Fruit fly (Drosophila melanogaster) whole organism, wandering third instar larva: Measurements from ENCODE around the gene Pmm2.

Experiments used
- Dfd ChIP-seq: fragments of >200 bp; optimal IDR thresholded peaks from 2 replicates; lab custom pipeline; 2017; ENCODE audit warnings: missing biosample characterization, missing genetic modification characterization
- Dif ChIP-seq: fragments of 200-275, 200-300 bp; sonication (Bioruptor generic); optimal IDR thresholded peaks from 2 replicates; lab custom pipeline; 2018; ENCODE audit warnings: missing biosample characterization, missing genetic modification characterization; ENCODE audit not compliant: partially characterized antibody
- GATAd ChIP-seq: sonication (Bioruptor generic); optimal IDR thresholded peaks from 2 replicates; lab custom pipeline; 2016; ENCODE audit warnings: missing biosample characterization, missing genetic modification characterization
- Hnf4 ChIP-seq: fragments of 200-800 bp; sonication (Bioruptor generic); optimal IDR thresholded peaks from 2 replicates; lab custom pipeline; 2016; ENCODE audit warnings: missing biosample characterization, mild to moderate bottlenecking, missing genetic modification characterization
- OdsH ChIP-seq: fragments of 200-800 bp; sonication (Bioruptor generic); optimal IDR thresholded peaks from 2 replicates; lab custom pipeline; 2016; ENCODE audit warnings: missing biosample characterization, mild to moderate bottlenecking, missing genetic modification characterization
- Vsx2 ChIP-seq: fragments of 200-300, 225-300 bp; sonication (Bioruptor generic); optimal IDR thresholded peaks from 2 replicates; lab custom pipeline; 2018; ENCODE audit warnings: missing biosample characterization, missing genetic modification characterization; ENCODE audit not compliant: partially characterized antibody
- br ChIP-seq: fragments of 200-800 bp; sonication (Bioruptor generic); optimal IDR thresholded peaks from 2 replicates; lab custom pipeline; 2016; ENCODE audit warnings: missing biosample characterization, missing genetic modification characterization
- fru ChIP-seq: fragments of 200-800 bp; sonication (Bioruptor generic); optimal IDR thresholded peaks from 3 replicates; lab custom pipeline; 2016; ENCODE audit warnings: missing biosample characterization, mild to moderate bottlenecking, missing genetic modification characterization
- h ChIP-seq: fragments of 200-800 bp; sonication (Bioruptor generic); optimal IDR thresholded peaks from 3 replicates; lab custom pipeline; 2016; ENCODE audit warnings: missing biosample characterization, mild to moderate bottlenecking, missing genetic modification characterization
- lola ChIP-seq: fragments of >200 bp; optimal IDR thresholded peaks from 2 replicates; lab custom pipeline; 2017; ENCODE audit warnings: missing biosample characterization, missing genetic modification characterization
- pan ChIP-seq: fragments of >200 bp; optimal IDR thresholded peaks from 2 replicates; lab custom pipeline; 2017
- psq ChIP-seq: fragments of 200-800 bp; sonication (Bioruptor generic); optimal IDR thresholded peaks from 3 replicates; lab custom pipeline; 2017; ENCODE audit warnings: missing biosample characterization, mild to moderate bottlenecking, missing genetic modification characterization, moderate library complexity

DNA sequence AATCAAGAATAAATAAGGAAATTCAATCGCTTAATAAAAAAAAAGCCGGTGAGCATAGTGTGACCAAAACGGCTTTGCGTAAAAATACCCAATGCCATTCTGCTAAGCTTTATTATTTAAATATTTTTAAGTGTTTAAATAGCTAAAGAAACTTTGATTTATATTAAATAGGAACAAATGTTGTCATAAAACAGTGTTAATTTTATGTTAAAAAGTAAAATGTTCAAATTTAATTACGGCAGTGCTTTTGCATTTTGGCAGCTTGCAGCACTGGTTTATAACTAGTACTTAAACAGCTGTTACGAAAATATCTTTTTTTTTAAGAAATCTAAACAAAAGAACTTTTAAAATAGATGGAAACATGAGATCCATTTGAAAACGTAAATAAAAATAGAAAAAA, 33.1 kb upstream of the Pmm2 start, which contains the start of the genes CG10638 and CG10681:
- TF ChIP-seq OdsH (GFP tag; lab: Kevin White, UChicago), result peak; percentile 40
- no peak for TF ChIP-seq pan (lab: Kevin White, UChicago)
- TF ChIP-seq psq (GFP tag; lab: Kevin White, UChicago), result peak; percentile 6
- peak; percentile 79 for TF ChIP-seq Hnf4 (GFP tag; lab: Kevin White, UChicago)
- no peak for TF ChIP-seq Dfd
- no peak for TF ChIP-seq GATAd
- no peak for TF ChIP-seq Vsx2
- TF ChIP-seq br (GFP tag; lab: Kevin White, UChicago), result peak; percentile 44
- TF ChIP-seq Dif (GFP tag; lab: Kevin White, UChicago), result no peak
- TF ChIP-seq fru (GFP tag; lab: Kevin White, UChicago), result peak; percentile 59
- TF ChIP-seq lola (GFP tag; lab: Kevin White, UChicago), result no peak
- TF ChIP-seq h (GFP tag; lab: Kevin White, UChicago), result peak; percentile 73
